Fruit fly (Drosophila melanogaster) whole organism, embryonic: ENCODE data around the gene CG14043.

ENCODE experiments used
- B-H2 ChIP-seq: fragments of 200-800 bp; sonication (Bioruptor generic); optimal IDR thresholded peaks from 2 replicates; lab custom pipeline; 2018; ENCODE audit warnings: missing biosample characterization, mild to moderate bottlenecking, missing genetic modification characterization
- Bteb2 ChIP-seq: fragments of 200-800 bp; sonication (Bioruptor generic); optimal IDR thresholded peaks from 2 replicates; lab custom pipeline; 2016; ENCODE audit warnings: missing biosample characterization, missing genetic modification characterization
- CG12104 ChIP-seq: fragments of 200-800 bp; sonication (Bioruptor generic); optimal IDR thresholded peaks from 3 replicates; lab custom pipeline; 2016; ENCODE audit warnings: missing biosample characterization, missing genetic modification characterization
- CG12155 ChIP-seq: fragments of 200-800 bp; sonication (Bioruptor generic); optimal IDR thresholded peaks from 3 replicates; lab custom pipeline; 2016; ENCODE audit warnings: missing biosample characterization, missing genetic modification characterization
- CG13296 ChIP-seq: fragments of 200-800 bp; sonication (Bioruptor generic); optimal IDR thresholded peaks from 3 replicates; lab custom pipeline; 2018; ENCODE audit warnings: missing biosample characterization, mild to moderate bottlenecking, missing genetic modification characterization
- CG17186 ChIP-seq: fragments of 200-800 bp; sonication (Bioruptor generic); optimal IDR thresholded peaks from 3 replicates; lab custom pipeline; 2017; ENCODE audit warnings: missing biosample characterization, missing genetic modification reagents, missing genetic modification characterization
- CG17829 ChIP-seq: fragments of 200-800 bp; optimal IDR thresholded peaks from 2 replicates; lab custom pipeline; 2019; ENCODE audit warnings: missing biosample characterization, mild to moderate bottlenecking, missing genetic modification characterization, moderate library complexity
- CG17912 ChIP-seq: fragments of 200-800 bp; sonication (Bioruptor generic); optimal IDR thresholded peaks from 2 replicates; lab custom pipeline; 2018; ENCODE audit warnings: missing biosample characterization, mild to moderate bottlenecking, missing genetic modification characterization
- CG18619 ChIP-seq: fragments of 200-800 bp; sonication (Bioruptor generic); optimal IDR thresholded peaks from 3 replicates; lab custom pipeline; 2017; ENCODE audit warnings: missing biosample characterization, mild to moderate bottlenecking, missing genetic modification characterization
- CG2116 ChIP-seq: fragments of 200-800 bp; sonication (Bioruptor generic); optimal IDR thresholded peaks from 3 replicates; lab custom pipeline; 2018; ENCODE audit warnings: missing biosample characterization, mild to moderate bottlenecking, missing genetic modification characterization
- CG2199 ChIP-seq: fragments of 200-800 bp; sonication (Bioruptor generic); IDR thresholded peaks from 3 replicates; pipeline ENCODE4 v1.3.6; 2022; ENCODE audit warnings: missing biosample characterization, missing genetic modification characterization
- CG2678 ChIP-seq: fragments of 200-800 bp; sonication (Bioruptor generic); optimal IDR thresholded peaks from 3 replicates; lab custom pipeline; 2019; ENCODE audit warnings: missing biosample characterization, mild to moderate bottlenecking, missing genetic modification characterization, moderate library complexity
- CG30403 ChIP-seq: fragments of 200-800 bp; sonication (Bioruptor generic); optimal IDR thresholded peaks from 3 replicates; lab custom pipeline; 2016; ENCODE audit warnings: missing biosample characterization, missing genetic modification characterization
- CG31365 ChIP-seq: fragments of 200-800 bp; sonication (Bioruptor generic); optimal IDR thresholded peaks from 2 replicates; lab custom pipeline; 2018; ENCODE audit warnings: missing biosample characterization, mild to moderate bottlenecking, missing genetic modification characterization
- CG31441 ChIP-seq: fragments of 200-800 bp; sonication (Bioruptor generic); IDR thresholded peaks from 2 replicates; pipeline ENCODE4 v1.3.6; 2022; ENCODE audit warnings: missing biosample characterization, missing genetic modification characterization
- CG3163 ChIP-seq: fragments of 200-800 bp; sonication (Bioruptor generic); optimal IDR thresholded peaks from 3 replicates; lab custom pipeline; 2016; ENCODE audit warnings: missing biosample characterization, missing genetic modification characterization
- CG42726 ChIP-seq: fragments of 200-800 bp; sonication (Bioruptor generic); IDR thresholded peaks from 2 replicates; pipeline ENCODE4 v1.3.6; 2022; ENCODE audit warnings: missing biosample characterization, missing genetic modification characterization; ENCODE audit not compliant: partially characterized antibody
- CG4360 ChIP-seq: fragments of 200-800 bp; sonication (Bioruptor generic); IDR thresholded peaks from 2 replicates; pipeline ENCODE4 v1.3.6; 2022; ENCODE audit warnings: missing biosample characterization, missing genetic modification characterization
- CG4617 ChIP-seq: fragments of 200-800 bp; sonication (Bioruptor generic); optimal IDR thresholded peaks from 3 replicates; lab custom pipeline; 2016; ENCODE audit warnings: missing biosample characterization, missing genetic modification characterization, borderline replicate concordance
- CG6654 ChIP-seq: fragments of 200-800 bp; sonication (Bioruptor generic); optimal IDR thresholded peaks from 2 replicates; lab custom pipeline; 2017; ENCODE audit warnings: missing biosample characterization, mild to moderate bottlenecking, missing genetic modification characterization
- CG6683 ChIP-seq: fragments of 200-800 bp; sonication (Bioruptor generic); optimal IDR thresholded peaks from 2 replicates; lab custom pipeline; 2017; ENCODE audit warnings: missing biosample characterization, mild to moderate bottlenecking, missing genetic modification characterization, missing genetic modification reagents
- CG9609 ChIP-seq: fragments of 200-800 bp; sonication (Bioruptor generic); optimal IDR thresholded peaks from 3 replicates; lab custom pipeline; 2016; ENCODE audit warnings: missing biosample characterization, missing genetic modification characterization
- CG9797 ChIP-seq: fragments of 200-800 bp; sonication (Bioruptor generic); optimal IDR thresholded peaks from 3 replicates; lab custom pipeline; 2018; ENCODE audit warnings: missing biosample characterization, mild to moderate bottlenecking, missing genetic modification characterization
- CHES-1-like ChIP-seq: fragments of 200-800 bp; sonication (Bioruptor generic); optimal IDR thresholded peaks from 2 replicates; lab custom pipeline; 2016; ENCODE audit warnings: missing biosample characterization, missing genetic modification characterization
- CoRest ChIP-seq: fragments of 200-800 bp; sonication (Bioruptor generic); optimal IDR thresholded peaks from 3 replicates; lab custom pipeline; 2018; ENCODE audit warnings: missing biosample characterization, mild to moderate bottlenecking, missing genetic modification characterization, moderate library complexity
- CrebB ChIP-seq: fragments of 200-800 bp; sonication (Bioruptor generic); optimal IDR thresholded peaks from 3 replicates; lab custom pipeline; 2018; ENCODE audit warnings: missing biosample characterization, mild to moderate bottlenecking, missing genetic modification characterization
- D19A ChIP-seq: fragments of 200-800 bp; optimal IDR thresholded peaks from 3 replicates; lab custom pipeline; 2019; ENCODE audit warnings: missing biosample characterization, mild to moderate bottlenecking, missing genetic modification characterization, moderate library complexity
- Dfd ChIP-seq, 2 experiments: fragments of >200 bp; optimal IDR thresholded peaks; 2 replicates each; lab custom pipeline; 2017; ENCODE audit warnings: missing biosample characterization in 2 of 2, missing genetic modification characterization in 2 of 2
- Dip2 ChIP-seq: fragments of 200-800 bp; sonication (Bioruptor generic); IDR thresholded peaks from 2 replicates; pipeline ENCODE4 v1.3.6; 2022; ENCODE audit warnings: missing biosample characterization, missing genetic modification characterization
- Dp ChIP-seq: fragments of 200-800 bp; sonication (Bioruptor generic); optimal IDR thresholded peaks from 2 replicates; lab custom pipeline; 2018; ENCODE audit warnings: missing biosample characterization, mild to moderate bottlenecking, missing genetic modification characterization, moderate library complexity
- H2.0 ChIP-seq: fragments of 200-800 bp; sonication (Bioruptor generic); IDR thresholded peaks from 2 replicates; pipeline ENCODE4 v1.3.6; 2022; ENCODE audit warnings: missing biosample characterization, missing genetic modification characterization
- HmgD ChIP-seq: fragments of 200-800 bp; sonication (Bioruptor generic); optimal IDR thresholded peaks from 3 replicates; lab custom pipeline; 2016; ENCODE audit warnings: missing biosample characterization, missing genetic modification characterization
- NK7.1 ChIP-seq: fragments of 200-800 bp; sonication (Bioruptor generic); optimal IDR thresholded peaks from 3 replicates; lab custom pipeline; 2016; ENCODE audit warnings: missing biosample characterization, missing genetic modification characterization
- Neu2 ChIP-seq: fragments of 200-800 bp; sonication (Bioruptor generic); optimal IDR thresholded peaks from 3 replicates; lab custom pipeline; 2016; ENCODE audit warnings: missing biosample characterization, missing genetic modification characterization, borderline replicate concordance
- Nf-YC ChIP-seq: fragments of 200-800 bp; optimal IDR thresholded peaks from 3 replicates; lab custom pipeline; 2019; ENCODE audit warnings: missing biosample characterization, mild to moderate bottlenecking, missing genetic modification characterization, moderate library complexity
- Pdp1 ChIP-seq, 2 experiments: fragments of 200-800 bp; sonication (Bioruptor generic); optimal IDR thresholded peaks; 3 replicates each; lab custom pipeline; 2016; ENCODE audit warnings: missing biosample characterization in 2 of 2, missing genetic modification characterization in 2 of 2, mild to moderate bottlenecking in 1 of 2, moderate library complexity in 1 of 2
- Sry-β ChIP-seq: fragments of 200-800 bp; sonication (Bioruptor generic); optimal IDR thresholded peaks from 2 replicates; lab custom pipeline; 2018; ENCODE audit warnings: missing biosample characterization, mild to moderate bottlenecking, missing genetic modification characterization, moderate library complexity
- Trl ChIP-seq, 3 experiments: fragments of >200 bp in 2 of 3; fragments of 200-800 bp in 1 of 3; sonication (Bioruptor generic) in 1 of 3; optimal IDR thresholded peaks; 2 replicates in 1 of 3; 3 replicates in 2 of 3; lab custom pipeline; 2016 to 2017; ENCODE audit warnings: missing biosample characterization in 1 of 3, missing genetic modification characterization in 1 of 3
- ac ChIP-seq: fragments of 200-800 bp; sonication (Bioruptor generic); optimal IDR thresholded peaks from 3 replicates; lab custom pipeline; 2017; ENCODE audit warnings: missing biosample characterization, mild to moderate bottlenecking, missing genetic modification characterization
- bowl ChIP-seq: fragments of 200-800 bp; sonication (Bioruptor generic); IDR thresholded peaks from 2 replicates; pipeline ENCODE4 v1.3.6; 2022; ENCODE audit warnings: missing biosample characterization, missing genetic modification characterization
- bsh ChIP-seq, 2 experiments: fragments of 200-800 bp; sonication (Bioruptor generic); optimal IDR thresholded peaks; 2 replicates each; lab custom pipeline; 2017 to 2018; ENCODE audit warnings: mild to moderate bottlenecking in 2 of 2, missing biosample characterization in 2 of 2, missing genetic modification characterization in 2 of 2, moderate library complexity in 1 of 2
- chm ChIP-seq: fragments of 200-800 bp; sonication (Bioruptor generic); IDR thresholded peaks from 2 replicates; pipeline ENCODE4 v1.3.6; 2022; ENCODE audit warnings: missing biosample characterization, missing genetic modification characterization
- danr ChIP-seq: fragments of 200-800 bp; sonication (Bioruptor generic); IDR thresholded peaks from 2 replicates; pipeline ENCODE4 v1.3.6; 2022; ENCODE audit warnings: missing biosample characterization, missing genetic modification characterization
- ind ChIP-seq: fragments of 200-800 bp; sonication (Bioruptor generic); optimal IDR thresholded peaks from 3 replicates; lab custom pipeline; 2016; ENCODE audit warnings: missing biosample characterization, missing genetic modification characterization
- kay ChIP-seq: fragments of 200-800 bp; sonication (Bioruptor generic); optimal IDR thresholded peaks from 2 replicates; lab custom pipeline; 2016; ENCODE audit warnings: missing biosample characterization, missing genetic modification characterization
- kni ChIP-seq: fragments of 200-800 bp; sonication (Bioruptor generic); optimal IDR thresholded peaks from 3 replicates; lab custom pipeline; 2017; ENCODE audit warnings: mild to moderate bottlenecking, missing biosample characterization, missing genetic modification reagents, missing genetic modification characterization
- scrt ChIP-seq: fragments of 200-800 bp; sonication (Bioruptor generic); optimal IDR thresholded peaks from 2 replicates; lab custom pipeline; 2018; ENCODE audit warnings: missing biosample characterization, mild to moderate bottlenecking, missing genetic modification characterization, moderate library complexity
- sna ChIP-seq: fragments of 200-800 bp; sonication (Bioruptor generic); IDR thresholded peaks from 2 replicates; pipeline ENCODE4 v1.3.6; 2022; ENCODE audit warnings: missing biosample characterization, missing genetic modification characterization; ENCODE audit not compliant: partially characterized antibody
- sug ChIP-seq: fragments of 200-800 bp; optimal IDR thresholded peaks from 2 replicates; lab custom pipeline; 2019; ENCODE audit warnings: missing biosample characterization, mild to moderate bottlenecking, missing genetic modification characterization, moderate library complexity
- twi ChIP-seq: fragments of 200-800 bp; optimal IDR thresholded peaks from 2 replicates; lab custom pipeline; 2019; ENCODE audit warnings: missing biosample characterization, mild to moderate bottlenecking, missing genetic modification characterization, moderate library complexity

The CG14043 gene

dm6 chr2L:4945300-4945699 is 26.2 kb upstream of the CG14043 start, which contains the start of the genes mRpL24 and betaggt-I (continued):
- TF ChIP-seq Sry-β (GFP tag; lab: Kevin White, UChicago) (peak; percentile 43), CG6683 (GFP tag; lab: Kevin White, UChicago) (peak; percentile 90), Neu2 (GFP tag; lab: Kevin White, UChicago) (no peak), Dfd (GFP tag; optimal IDR thresholded peaks at IDR 0.05; lab: Kevin White, UChicago) (no peak), CG17912 (GFP tag; lab: Kevin White, UChicago) (peak; percentile 90), D19A (peak; percentile 93), CHES-1-like (GFP tag; lab: Kevin White, UChicago) (peak; percentile 67), bsh (GFP tag; optimal IDR thresholded peaks at IDR 0.05; lab: Kevin White, UChicago) (peak in 1 of 2 experiments; percentile 98), danr (peak; percentile 90), sna (GFP tag; lab: Robert Waterston, UW) (0 out of 2 replicates have a peak, but pooled peaks have one; percentile 19), CG9797 (peak; percentile 31), CG4360 (GFP tag; lab: Robert Waterston, UW) (peak; percentile 76), Dp (GFP tag; lab: Kevin White, UChicago) (peak; percentile 25), CG31365 (tag; lab: Kevin White, UChicago) (peak; percentile 66), CG12104 (peak; percentile 94), bowl (GFP tag; lab: Robert Waterston, UW) (peak; percentile 89), B-H2 (GFP tag; lab: Kevin White, UChicago) (peak; percentile 96), chm (GFP tag; lab: Robert Waterston, UW) (peak; percentile 94), sug (tag; lab: Kevin White, UChicago) (peak; percentile 96), CG3163 (GFP tag; lab: Kevin White, UChicago) (peak; percentile 36), CG13296 (GFP tag; lab: Kevin White, UChicago) (peak; percentile 95), CG17829 (tag; lab: Kevin White, UChicago) (peak; percentile 98), CG31441 (GFP tag; lab: Robert Waterston, UW) (peak; percentile 97), CG2199 (GFP tag; lab: Robert Waterston, UW) (peak; percentile 97), CG17186 (GFP tag; lab: Kevin White, UChicago) (peak; percentile 36), NK7.1 (GFP tag; lab: Kevin White, UChicago) (peak; percentile 35), twi (tag; lab: Kevin White, UChicago) (peak; percentile 93), Bteb2 (GFP tag; lab: Kevin White, UChicago) (peak; percentile 92), kni (GFP tag; lab: Kevin White, UChicago) (no peak), Trl (optimal IDR thresholded peaks at IDR 0.05; lab: Kevin White, UChicago) (no peak), Trl (GFP tag; optimal IDR thresholded peaks at IDR 0.05; lab: Kevin White, UChicago) (peak; percentile 74), CG2116 (GFP tag; lab: Kevin White, UChicago) (peak; percentile 85), H2.0 (GFP tag; lab: Robert Waterston, UW) (peak; percentile 97), CoRest (tag; lab: Kevin White, UChicago) (peak; percentile 98), CG2678 (tag; lab: Kevin White, UChicago) (peak; percentile 98), Pdp1 (GFP tag; optimal IDR thresholded peaks at IDR 0.05; lab: Kevin White, UChicago) (peak; percentile 72 to 88), CG30403 (GFP tag; lab: Kevin White, UChicago) (peak; percentile 98), CrebB (tag; lab: Kevin White, UChicago) (peak; percentile 92), CG12155 (peak; percentile 94), CG42726 (GFP tag; lab: Robert Waterston, UW) (no peak), CG4617 (GFP tag; lab: Kevin White, UChicago) (peak; percentile 97), Dip2 (GFP tag; lab: Robert Waterston, UW) (peak; percentile 51; the same call in 1 of the 2 replicates), Nf-YC (tag; lab: Kevin White, UChicago) (peak; percentile 89), ind (GFP tag; lab: Kevin White, UChicago) (peak; percentile 94), ac (GFP tag; lab: Kevin White, UChicago) (peak; percentile 23), kay (GFP tag; lab: Kevin White, UChicago) (peak; percentile 94), CG6654 (GFP tag; lab: Kevin White, UChicago) (peak; percentile 81), CG18619 (peak; percentile 93), CG9609 (GFP tag; lab: Kevin White, UChicago) (peak; percentile 62), scrt (GFP tag; lab: Kevin White, UChicago) (peak; percentile 91), HmgD (GFP tag; lab: Kevin White, UChicago) (no peak)
